Fruit fly (Drosophila melanogaster) whole organism, embryonic: Measurements from ENCODE around the gene CG34116.

Source experiments
- Aef1 ChIP-seq: fragments of 200-800 bp; sonication (Bioruptor generic); IDR thresholded peaks from 3 replicates; pipeline ENCODE4 v1.3.6; 2022; ENCODE audit warnings: missing biosample characterization, missing genetic modification characterization
- Asciz ChIP-seq: fragments of 200-800 bp; sonication (Bioruptor generic); optimal IDR thresholded peaks from 2 replicates; lab custom pipeline; 2017; ENCODE audit warnings: missing biosample characterization, mild to moderate bottlenecking, missing genetic modification characterization, missing genetic modification reagents
- CG10267 ChIP-seq: fragments of 200-800 bp; sonication (Bioruptor generic); optimal IDR thresholded peaks from 2 replicates; lab custom pipeline; 2018; ENCODE audit warnings: missing biosample characterization, mild to moderate bottlenecking, missing genetic modification characterization, moderate library complexity
- CG14860 ChIP-seq: fragments of 200-800 bp; sonication (Bioruptor generic); IDR thresholded peaks from 3 replicates; pipeline ENCODE4 v1.3.6; 2022; ENCODE audit warnings: missing biosample characterization, missing genetic modification characterization; ENCODE audit not compliant: partially characterized antibody
- CG1647 ChIP-seq: fragments of 200-800 bp; sonication (Bioruptor generic); optimal IDR thresholded peaks from 3 replicates; lab custom pipeline; 2016; ENCODE audit warnings: missing biosample characterization, missing genetic modification characterization
- CG16779 ChIP-seq: fragments of 200-800 bp; sonication (Bioruptor generic); IDR thresholded peaks from 2 replicates; pipeline ENCODE4 v1.3.6; 2022; ENCODE audit warnings: missing biosample characterization, missing genetic modification characterization
- CG17829 ChIP-seq: fragments of 200-800 bp; optimal IDR thresholded peaks from 2 replicates; lab custom pipeline; 2019; ENCODE audit warnings: missing biosample characterization, mild to moderate bottlenecking, missing genetic modification characterization, moderate library complexity
- CG31224 ChIP-seq: fragments of 200-800 bp; sonication (Bioruptor generic); IDR thresholded peaks from 2 replicates; pipeline ENCODE4 v1.3.6; 2022; ENCODE audit warnings: missing biosample characterization, missing genetic modification characterization
- CG31441 ChIP-seq: fragments of 200-800 bp; sonication (Bioruptor generic); IDR thresholded peaks from 2 replicates; pipeline ENCODE4 v1.3.6; 2022; ENCODE audit warnings: missing biosample characterization, missing genetic modification characterization
- CG32767 ChIP-seq: fragments of 200-800 bp; sonication (Bioruptor generic); IDR thresholded peaks from 2 replicates; pipeline ENCODE4 v1.3.6; 2022; ENCODE audit warnings: missing biosample characterization, missing genetic modification characterization
- CG3838 ChIP-seq: fragments of 200-800 bp; sonication (Bioruptor generic); optimal IDR thresholded peaks from 3 replicates; lab custom pipeline; 2016; ENCODE audit warnings: missing biosample characterization, missing genetic modification characterization
- CG3995 ChIP-seq: fragments of 200-800 bp; sonication (Bioruptor generic); optimal IDR thresholded peaks from 3 replicates; lab custom pipeline; 2016; ENCODE audit warnings: missing biosample characterization, missing genetic modification characterization
- CG8478 ChIP-seq: fragments of >200 bp; optimal IDR thresholded peaks from 2 replicates; lab custom pipeline; 2018
- CG9215 ChIP-seq: fragments of 200-800 bp; sonication (Bioruptor generic); IDR thresholded peaks from 2 replicates; pipeline ENCODE4 v1.3.6; 2022; ENCODE audit warnings: missing biosample characterization, missing genetic modification characterization
- CG9797 ChIP-seq: fragments of 200-800 bp; sonication (Bioruptor generic); optimal IDR thresholded peaks from 3 replicates; lab custom pipeline; 2018; ENCODE audit warnings: missing biosample characterization, mild to moderate bottlenecking, missing genetic modification characterization
- CG9817 ChIP-seq: fragments of 200-800 bp; sonication (Bioruptor generic); optimal IDR thresholded peaks from 2 replicates; lab custom pipeline; 2018; ENCODE audit warnings: missing biosample characterization, mild to moderate bottlenecking, missing genetic modification characterization, moderate library complexity
- CG9876 ChIP-seq: fragments of 200-800 bp; sonication (Bioruptor generic); optimal IDR thresholded peaks from 2 replicates; lab custom pipeline; 2016; ENCODE audit warnings: missing biosample characterization, missing genetic modification characterization
- D19A ChIP-seq: fragments of 200-800 bp; optimal IDR thresholded peaks from 3 replicates; lab custom pipeline; 2019; ENCODE audit warnings: missing biosample characterization, mild to moderate bottlenecking, missing genetic modification characterization, moderate library complexity
- E2f2 ChIP-seq: fragments of 200-800 bp; sonication (Bioruptor generic); IDR thresholded peaks from 2 replicates; pipeline ENCODE4 v1.3.6; 2022; ENCODE audit warnings: missing biosample characterization, missing genetic modification characterization
- H15 ChIP-seq: fragments of 200-800 bp; sonication (Bioruptor generic); IDR thresholded peaks from 3 replicates; pipeline ENCODE4 v1.3.6; 2022; ENCODE audit warnings: missing biosample characterization, missing genetic modification characterization
- Hand ChIP-seq: fragments of 200-800 bp; sonication (Bioruptor generic); optimal IDR thresholded peaks from 2 replicates; lab custom pipeline; 2017; ENCODE audit warnings: mild to moderate bottlenecking, missing biosample characterization, missing genetic modification reagents, missing genetic modification characterization
- HmgD ChIP-seq: fragments of 200-800 bp; sonication (Bioruptor generic); optimal IDR thresholded peaks from 3 replicates; lab custom pipeline; 2016; ENCODE audit warnings: missing biosample characterization, missing genetic modification characterization
- Hmr ChIP-seq: fragments of 200-800 bp; sonication (Bioruptor generic); optimal IDR thresholded peaks from 3 replicates; lab custom pipeline; 2017; ENCODE audit warnings: mild to moderate bottlenecking, missing biosample characterization, missing genetic modification reagents, missing genetic modification characterization
- Lpt ChIP-seq: fragments of >200 bp; optimal IDR thresholded peaks from 2 replicates; lab custom pipeline; 2018; ENCODE audit warnings: missing biosample characterization, missing genetic modification characterization
- Poxn ChIP-seq: fragments of 200-800 bp; sonication (Bioruptor generic); IDR thresholded peaks from 2 replicates; pipeline ENCODE4 v1.3.6; 2022; ENCODE audit warnings: missing biosample characterization, missing genetic modification characterization
- Sox102F ChIP-seq: fragments of 200-800 bp; sonication (Bioruptor generic); optimal IDR thresholded peaks from 2 replicates; lab custom pipeline; 2018; ENCODE audit warnings: missing biosample characterization, mild to moderate bottlenecking, missing genetic modification characterization, moderate library complexity
- az2 ChIP-seq: fragments of 200-800 bp; sonication (Bioruptor generic); optimal IDR thresholded peaks from 3 replicates; lab custom pipeline; 2016; ENCODE audit warnings: missing biosample characterization, missing genetic modification characterization
- bowl ChIP-seq: fragments of 200-800 bp; sonication (Bioruptor generic); IDR thresholded peaks from 2 replicates; pipeline ENCODE4 v1.3.6; 2022; ENCODE audit warnings: missing biosample characterization, missing genetic modification characterization
- bsh ChIP-seq, 2 experiments: fragments of 200-800 bp; sonication (Bioruptor generic); optimal IDR thresholded peaks; 2 replicates each; lab custom pipeline; 2017 to 2018; ENCODE audit warnings: mild to moderate bottlenecking in 2 of 2, missing biosample characterization in 2 of 2, missing genetic modification characterization in 2 of 2, moderate library complexity in 1 of 2
- ci ChIP-seq: fragments of 200-800 bp; sonication (Bioruptor generic); IDR thresholded peaks from 3 replicates; pipeline ENCODE4 v1.3.6; 2022; ENCODE audit warnings: missing biosample characterization, missing genetic modification characterization
- dimm ChIP-seq: fragments of 200-800 bp; sonication (Bioruptor generic); IDR thresholded peaks from 2 replicates; pipeline ENCODE4 v1.3.6; 2022; ENCODE audit warnings: missing biosample characterization, missing genetic modification characterization
- disco-r ChIP-seq: fragments of 200-800 bp; sonication (Bioruptor generic); optimal IDR thresholded peaks from 2 replicates; lab custom pipeline; 2016; ENCODE audit warnings: missing biosample characterization, missing genetic modification characterization
- emc ChIP-seq: fragments of 200-800 bp; sonication (Bioruptor generic); optimal IDR thresholded peaks from 2 replicates; lab custom pipeline; 2016; ENCODE audit warnings: missing biosample characterization, missing genetic modification characterization
- fd3F ChIP-seq: fragments of 200-800 bp; sonication (Bioruptor generic); optimal IDR thresholded peaks from 2 replicates; lab custom pipeline; 2018; ENCODE audit warnings: missing biosample characterization, mild to moderate bottlenecking, missing genetic modification characterization, moderate library complexity
- fu2 ChIP-seq: fragments of 200-800 bp; sonication (Bioruptor generic); optimal IDR thresholded peaks from 2 replicates; lab custom pipeline; 2016; ENCODE audit warnings: missing biosample characterization, missing genetic modification characterization
- gcm2 ChIP-seq: fragments of 200-800 bp; sonication (Bioruptor generic); optimal IDR thresholded peaks from 2 replicates; lab custom pipeline; 2016; ENCODE audit warnings: missing biosample characterization, missing genetic modification characterization
- gem ChIP-seq: fragments of 200-800 bp; sonication (Bioruptor generic); optimal IDR thresholded peaks from 2 replicates; lab custom pipeline; 2019; ENCODE audit warnings: missing biosample characterization, mild to moderate bottlenecking, missing genetic modification characterization, moderate library complexity
- hkb ChIP-seq, 2 experiments: fragments of 200-800 bp in 1 of 2; fragments of >200 bp in 1 of 2; sonication (Bioruptor generic) in 1 of 2; IDR thresholded peaks in 1 of 2; optimal IDR thresholded peaks in 1 of 2; 2 replicates each; pipeline versions ENCODE4 v1.3.6 to Lab custom; 2017 to 2022; ENCODE audit warnings: missing biosample characterization in 1 of 2, missing genetic modification characterization in 1 of 2
- nau ChIP-seq: fragments of 200-800 bp; sonication (Bioruptor generic); optimal IDR thresholded peaks from 3 replicates; lab custom pipeline; 2017; ENCODE audit warnings: missing biosample characterization, mild to moderate bottlenecking, missing genetic modification characterization, missing genetic modification reagents
- onecut ChIP-seq: fragments of 200-800 bp; sonication (Bioruptor generic); IDR thresholded peaks from 2 replicates; pipeline ENCODE4 v1.3.6; 2022; ENCODE audit warnings: missing biosample characterization, missing genetic modification characterization
- pb ChIP-seq: fragments of 200-800 bp; sonication (Bioruptor generic); optimal IDR thresholded peaks from 3 replicates; lab custom pipeline; 2016; ENCODE audit warnings: missing biosample characterization, missing genetic modification characterization
- prd ChIP-seq, 3 experiments: fragments of >200 bp in 2 of 3; fragments of 200-800 bp in 1 of 3; sonication (Bioruptor generic) in 1 of 3; optimal IDR thresholded peaks in 2 of 3; IDR thresholded peaks in 1 of 3; 2 replicates in 2 of 3; 3 replicates in 1 of 3; pipeline versions ENCODE4 v1.3.6 to Lab custom; 2017 to 2022; ENCODE audit warnings: missing biosample characterization in 1 of 3, missing genetic modification characterization in 1 of 3
- schlank ChIP-seq: fragments of 200-800 bp; sonication (Bioruptor generic); optimal IDR thresholded peaks from 2 replicates; lab custom pipeline; 2018; ENCODE audit warnings: missing biosample characterization, mild to moderate bottlenecking, missing genetic modification characterization
- sim ChIP-seq: fragments of 200-800 bp; sonication (Bioruptor generic); IDR thresholded peaks from 2 replicates; pipeline ENCODE4 v1.3.6; 2022; ENCODE audit warnings: missing biosample characterization, missing genetic modification characterization
- sug ChIP-seq: fragments of 200-800 bp; optimal IDR thresholded peaks from 2 replicates; lab custom pipeline; 2019; ENCODE audit warnings: missing biosample characterization, mild to moderate bottlenecking, missing genetic modification characterization, moderate library complexity
- tna ChIP-seq: fragments of 200-800 bp; sonication (Bioruptor generic); IDR thresholded peaks from 2 replicates; pipeline ENCODE4 v1.3.6; 2022; ENCODE audit warnings: missing biosample characterization, missing genetic modification characterization; ENCODE audit not compliant: partially characterized antibody
- trem ChIP-seq: fragments of 200-800 bp; optimal IDR thresholded peaks from 3 replicates; lab custom pipeline; 2019; ENCODE audit warnings: missing biosample characterization, mild to moderate bottlenecking, missing genetic modification characterization, moderate library complexity
- yki ChIP-seq: fragments of >200 bp; optimal IDR thresholded peaks from 3 replicates; lab custom pipeline; 2018
- zf30C ChIP-seq: fragments of 200-800 bp; sonication (Bioruptor generic); optimal IDR thresholded peaks from 3 replicates; lab custom pipeline; 2018; ENCODE audit warnings: missing biosample characterization, mild to moderate bottlenecking, missing genetic modification characterization

The CG34116 gene

DNA sequence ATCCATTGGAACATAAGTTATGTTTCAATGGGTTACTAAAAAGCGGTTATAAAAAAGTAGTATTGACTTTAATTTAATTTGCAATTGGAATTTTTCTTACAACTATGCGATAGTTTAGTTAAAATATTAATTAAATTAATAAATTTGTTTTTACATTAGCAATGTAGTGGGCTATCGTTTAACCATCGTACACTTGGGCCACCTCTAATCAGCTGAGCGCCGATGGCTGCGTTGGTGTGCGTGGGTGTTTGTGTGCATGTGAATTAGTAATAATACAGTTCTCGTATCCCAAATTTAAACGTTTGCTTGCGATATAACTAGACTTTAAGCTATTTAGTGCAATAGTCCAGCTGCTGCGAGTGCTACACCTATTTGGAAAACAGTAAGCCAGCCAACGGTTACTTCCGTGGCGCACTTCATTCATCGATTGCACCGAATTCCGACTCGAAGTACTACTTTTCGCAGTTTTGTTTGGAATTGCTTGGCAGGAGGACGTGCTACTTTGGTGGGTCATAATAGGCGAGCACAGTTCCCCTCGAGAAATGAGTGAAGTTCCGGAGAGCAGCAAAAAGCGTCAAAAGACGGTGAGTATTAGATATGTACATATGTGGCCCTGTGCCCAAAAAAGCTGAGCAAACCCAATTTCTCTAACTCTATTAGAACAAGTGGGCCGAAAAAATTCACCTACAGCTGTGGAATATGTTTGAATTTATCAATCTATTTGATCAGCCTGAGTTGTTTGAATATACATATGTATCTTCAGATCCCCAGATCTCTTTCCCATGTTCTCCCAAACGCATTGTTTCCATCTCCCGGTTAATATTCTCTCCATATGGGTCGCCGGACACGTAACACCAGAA is 39.4 kb upstream of the CG34116 start, which contains the start of gene Papss (continued):
- no peak for TF ChIP-seq bsh (GFP tag; optimal IDR thresholded peaks at IDR 0.05; lab: Kevin White, UChicago)
- peak; percentile 44; the same call in 1 of the 3 replicates for TF ChIP-seq ci (GFP tag; lab: Robert Waterston, UW)
- TF ChIP-seq hkb (optimal IDR thresholded peaks at IDR 0.05; lab: Kevin White, UChicago) = no peak
- TF ChIP-seq hkb (GFP tag; IDR thresholded peaks at IDR 0.05; lab: Robert Waterston, UW) = no peak
- peak; percentile 55 for TF ChIP-seq CG10267 (tag; lab: Kevin White, UChicago)
- TF ChIP-seq CG3838 = no peak
- TF ChIP-seq CG9215 = no peak
- TF ChIP-seq Asciz (GFP tag; lab: Kevin White, UChicago) = no peak
- no peak for TF ChIP-seq sug (tag; lab: Kevin White, UChicago)
- TF ChIP-seq CG32767 (GFP tag; lab: Robert Waterston, UW) = no peak
- TF ChIP-seq trem (tag; lab: Kevin White, UChicago) = peak; percentile 67
- TF ChIP-seq sim (GFP tag; lab: Robert Waterston, UW) = no peak
- TF ChIP-seq CG9797 (GFP tag; lab: Kevin White, UChicago) = no peak
- no peak for TF ChIP-seq disco-r (GFP tag; lab: Kevin White, UChicago)
- no peak for TF ChIP-seq CG3995
- no peak for TF ChIP-seq CG9876
- TF ChIP-seq zf30C (GFP tag; lab: Kevin White, UChicago) = no peak
- no peak for TF ChIP-seq Aef1 (GFP tag; lab: Robert Waterston, UW)
- TF ChIP-seq Poxn = no peak
- no peak for TF ChIP-seq CG31224 (GFP tag; lab: Robert Waterston, UW)
- TF ChIP-seq onecut (GFP tag; lab: Robert Waterston, UW) = peak; percentile 5; the same call in 1 of the 2 replicates
- TF ChIP-seq HmgD = no peak
- TF ChIP-seq CG9817 (tag; lab: Kevin White, UChicago) = no peak
- no peak for TF ChIP-seq nau (GFP tag; lab: Kevin White, UChicago)
- no peak for TF ChIP-seq az2 (GFP tag; lab: Kevin White, UChicago)
- TF ChIP-seq CG17829 (tag; lab: Kevin White, UChicago) = peak; percentile 47
- TF ChIP-seq pb (GFP tag; lab: Kevin White, UChicago) = no peak
- no peak for TF ChIP-seq dimm
- peak; percentile 32; the same call in 1 of the 3 replicates for TF ChIP-seq CG14860 (GFP tag; lab: Robert Waterston, UW)
- TF ChIP-seq schlank (tag; lab: Kevin White, UChicago) = peak; percentile 73
- no peak for TF ChIP-seq H15 (GFP tag; lab: Robert Waterston, UW)
- peak; percentile 26 for TF ChIP-seq fd3F (GFP tag; lab: Kevin White, UChicago)
- TF ChIP-seq fu2 (GFP tag; lab: Kevin White, UChicago) = no peak
- no peak for TF ChIP-seq Lpt (GFP tag; lab: Kevin White, UChicago)
- TF ChIP-seq Hand = peak; percentile 23
- no peak for TF ChIP-seq emc (GFP tag; lab: Kevin White, UChicago)
- no peak for TF ChIP-seq CG31441 (GFP tag; lab: Robert Waterston, UW)
- TF ChIP-seq bowl (GFP tag; lab: Robert Waterston, UW) = no peak
- TF ChIP-seq CG8478 (lab: Kevin White, UChicago) = no peak
- TF ChIP-seq Hmr = peak; percentile 68
- no peak for TF ChIP-seq D19A (tag; lab: Kevin White, UChicago)
- peak; percentile 28; the same call in 1 of the 2 replicates for TF ChIP-seq E2f2 (GFP tag; lab: Robert Waterston, UW)
- no peak for TF ChIP-seq CG16779
- TF ChIP-seq prd (optimal IDR thresholded peaks at IDR 0.05; lab: Kevin White, UChicago) = no peak
- TF ChIP-seq prd (GFP tag; IDR thresholded peaks at IDR 0.05; lab: Robert Waterston, UW) = peak; percentile 51; the same call in 2 of the 3 replicates
- TF ChIP-seq gcm2 (GFP tag; lab: Kevin White, UChicago) = no peak
- no peak for TF ChIP-seq yki (lab: Kevin White, UChicago)
- no peak for TF ChIP-seq CG1647 (GFP tag; lab: Kevin White, UChicago)
- no peak for TF ChIP-seq gem (tag; lab: Kevin White, UChicago)
- TF ChIP-seq Sox102F (GFP tag; lab: Kevin White, UChicago) = no peak
- no peak for TF ChIP-seq tna (GFP tag; lab: Robert Waterston, UW)
